Worm (Caenorhabditis elegans): ENCODE results near the gene osm-6.

- TF ChIP-seq unc-39 (tag; optimal IDR thresholded peaks at IDR 0.05) (no peak), unc-62 (GFP tag; optimal IDR thresholded peaks at IDR 0.05) (no peak), snpc-4 (tag; optimal IDR thresholded peaks at IDR 0.05) (no peak), nhr-28 (tag; optimal IDR thresholded peaks at IDR 0.05) (no peak), zag-1 (tag; optimal IDR thresholded peaks at IDR 0.05) (no peak), elt-2 (tag; optimal IDR thresholded peaks at IDR 0.05) (no peak), nhr-76 (tag; optimal IDR thresholded peaks at IDR 0.05) (no peak), egl-27 (tag; optimal IDR thresholded peaks at IDR 0.05) (no peak)
These were observed 7.6 kb upstream of the osm-6 start, which contains the start of gene F58H1.8 for ce11 chrV:11934848-11935247.
